Worm (Caenorhabditis elegans) whole organism, mixed stage, embryonic: ENCODE measurements around the gene srsx-28.

Source experiments
- M03D4.4 ChIP-seq: sonication (generic microtip); optimal IDR thresholded peaks from 2 replicates; lab custom pipeline; 2017; ENCODE audit warnings: mild to moderate bottlenecking, missing genetic modification characterization, missing compliant biosample characterization
- bed-3 ChIP-seq: fragments of 200-800 bp; sonication (Bioruptor generic); optimal IDR thresholded peaks from 3 replicates; lab custom pipeline; 2018; ENCODE audit warnings: mild to moderate bottlenecking, missing genetic modification characterization, moderate library complexity, missing compliant biosample characterization
- blmp-1 ChIP-seq: fragments of 150-350 bp; optimal IDR thresholded peaks from 2 replicates; lab custom pipeline; 2014; ENCODE audit warnings: missing biosample characterization, missing genetic modification characterization
- ceh-39 ChIP-seq: fragments of 150-350 bp; optimal IDR thresholded peaks from 2 replicates; lab custom pipeline; 2014; ENCODE audit warnings: missing biosample characterization, missing genetic modification characterization
- ceh-43 ChIP-seq: fragments of 200-800 bp; sonication (Bioruptor generic); optimal IDR thresholded peaks from 2 replicates; lab custom pipeline; 2018; ENCODE audit warnings: mild to moderate bottlenecking, missing genetic modification characterization, moderate library complexity, missing compliant biosample characterization
- ceh-83 ChIP-seq: fragments of 200-800 bp; sonication (Bioruptor generic); optimal IDR thresholded peaks from 2 replicates; lab custom pipeline; 2018; ENCODE audit warnings: mild to moderate bottlenecking, missing genetic modification characterization, missing compliant biosample characterization
- ces-1 ChIP-seq: fragments of 150-350 bp; optimal IDR thresholded peaks from 2 replicates; lab custom pipeline; 2014; ENCODE audit warnings: missing biosample characterization, missing genetic modification reagents, missing genetic modification characterization
- cnd-1 ChIP-seq: fragments of 200-800 bp; sonication (Bioruptor generic); optimal IDR thresholded peaks from 2 replicates; lab custom pipeline; 2018; ENCODE audit warnings: mild to moderate bottlenecking, missing genetic modification characterization, missing compliant biosample characterization
- drap-1 ChIP-seq: fragments of 200-800 bp; sonication (Bioruptor generic); optimal IDR thresholded peaks from 3 replicates; lab custom pipeline; 2018; ENCODE audit warnings: mild to moderate bottlenecking, missing genetic modification characterization, missing compliant biosample characterization
- elt-1 ChIP-seq: sonication (generic microtip); optimal IDR thresholded peaks from 2 replicates; lab custom pipeline; 2017; ENCODE audit warnings: missing genetic modification characterization, mild to moderate bottlenecking, missing compliant biosample characterization, antibody characterized with exemption, moderate library complexity, borderline replicate concordance; ENCODE audit not compliant: insufficient read depth
- flh-1 ChIP-seq: fragments of 200-800 bp; sonication (Bioruptor generic); optimal IDR thresholded peaks from 2 replicates; lab custom pipeline; 2018; ENCODE audit warnings: mild to moderate bottlenecking, missing genetic modification characterization, moderate library complexity, missing compliant biosample characterization
- ham-2 ChIP-seq: fragments of 200-800 bp; sonication (Bioruptor generic); optimal IDR thresholded peaks from 2 replicates; lab custom pipeline; 2018; ENCODE audit warnings: mild to moderate bottlenecking, missing genetic modification characterization, missing compliant biosample characterization
- lin-13 ChIP-seq: fragments of 150-350 bp; optimal IDR thresholded peaks from 2 replicates; lab custom pipeline; 2014; ENCODE audit warnings: missing biosample characterization, missing genetic modification characterization
- lin-32 ChIP-seq: fragments of 200-800 bp; sonication (Bioruptor generic); optimal IDR thresholded peaks from 2 replicates; lab custom pipeline; 2018; ENCODE audit warnings: mild to moderate bottlenecking, missing genetic modification characterization, missing compliant biosample characterization
- lsy-2 ChIP-seq: fragments of 150-350 bp; optimal IDR thresholded peaks from 2 replicates; lab custom pipeline; 2014; ENCODE audit warnings: missing biosample characterization, missing genetic modification characterization
- mab-5 ChIP-seq: fragments of 150-350 bp; optimal IDR thresholded peaks from 2 replicates; lab custom pipeline; 2014; ENCODE audit warnings: missing biosample characterization, missing genetic modification characterization
- mep-1 ChIP-seq: fragments of 150-350 bp; optimal IDR thresholded peaks from 2 replicates; lab custom pipeline; 2017; ENCODE audit warnings: missing biosample characterization, missing genetic modification reagents, missing genetic modification characterization, inconsistent platforms
- mls-2 ChIP-seq: sonication (generic microtip); optimal IDR thresholded peaks from 2 replicates; lab custom pipeline; 2016; ENCODE audit warnings: mild to moderate bottlenecking, missing genetic modification characterization, moderate library complexity, missing compliant biosample characterization
- nhr-2 ChIP-seq: fragments of 150-350 bp; optimal IDR thresholded peaks from 2 replicates; lab custom pipeline; 2014; ENCODE audit warnings: missing biosample characterization, missing genetic modification characterization
- nhr-237 ChIP-seq: fragments of 150-350 bp; optimal IDR thresholded peaks from 2 replicates; lab custom pipeline; 2014; ENCODE audit warnings: missing biosample characterization, missing genetic modification characterization
- nhr-28 ChIP-seq: fragments of 150-350 bp; optimal IDR thresholded peaks from 2 replicates; lab custom pipeline; 2014; ENCODE audit warnings: missing biosample characterization, missing genetic modification characterization
- nhr-76 ChIP-seq: sonication (generic microtip); optimal IDR thresholded peaks from 2 replicates; lab custom pipeline; 2017; ENCODE audit warnings: missing biosample characterization, missing genetic modification characterization
- pha-4 ChIP-seq: fragments of 150-350 bp; optimal IDR thresholded peaks from 2 replicates; lab custom pipeline; 2018; ENCODE audit warnings: missing biosample characterization, missing genetic modification reagents, missing genetic modification characterization
- sem-2 ChIP-seq: fragments of 200-800 bp; sonication (Bioruptor generic); optimal IDR thresholded peaks from 2 replicates; lab custom pipeline; 2018; ENCODE audit warnings: mild to moderate bottlenecking, missing genetic modification characterization, missing compliant biosample characterization
- snpc-4 ChIP-seq: fragments of 150-350 bp; optimal IDR thresholded peaks from 2 replicates; lab custom pipeline; 2014; ENCODE audit warnings: missing biosample characterization, missing genetic modification characterization
- sptf-1 ChIP-seq: sonication (generic microtip); optimal IDR thresholded peaks from 2 replicates; lab custom pipeline; 2017; ENCODE audit warnings: mild to moderate bottlenecking, missing genetic modification characterization, moderate library complexity, missing compliant biosample characterization
- tbx-8 ChIP-seq: fragments of 200-800 bp; sonication (Bioruptor generic); optimal IDR thresholded peaks from 2 replicates; lab custom pipeline; 2018; ENCODE audit warnings: mild to moderate bottlenecking, missing genetic modification characterization, moderate library complexity, missing compliant biosample characterization
- unc-120 ChIP-seq: sonication (generic microtip); optimal IDR thresholded peaks from 2 replicates; lab custom pipeline; 2017; ENCODE audit warnings: missing genetic modification characterization, missing compliant biosample characterization; ENCODE audit not compliant: poor library complexity, severe bottlenecking
- unc-62 ChIP-seq: fragments of 150-350 bp; optimal IDR thresholded peaks from 2 replicates; lab custom pipeline; 2014; ENCODE audit warnings: missing biosample characterization, missing genetic modification reagents, missing genetic modification characterization
- zip-8 ChIP-seq: fragments of 150-350 bp; optimal IDR thresholded peaks from 2 replicates; lab custom pipeline; 2014; ENCODE audit warnings: missing biosample characterization, missing genetic modification characterization
- ztf-11 ChIP-seq: fragments of 150-350 bp; optimal IDR thresholded peaks from 2 replicates; lab custom pipeline; 2014; ENCODE audit warnings: missing biosample characterization, missing genetic modification characterization

The srsx-28 gene

DNA sequence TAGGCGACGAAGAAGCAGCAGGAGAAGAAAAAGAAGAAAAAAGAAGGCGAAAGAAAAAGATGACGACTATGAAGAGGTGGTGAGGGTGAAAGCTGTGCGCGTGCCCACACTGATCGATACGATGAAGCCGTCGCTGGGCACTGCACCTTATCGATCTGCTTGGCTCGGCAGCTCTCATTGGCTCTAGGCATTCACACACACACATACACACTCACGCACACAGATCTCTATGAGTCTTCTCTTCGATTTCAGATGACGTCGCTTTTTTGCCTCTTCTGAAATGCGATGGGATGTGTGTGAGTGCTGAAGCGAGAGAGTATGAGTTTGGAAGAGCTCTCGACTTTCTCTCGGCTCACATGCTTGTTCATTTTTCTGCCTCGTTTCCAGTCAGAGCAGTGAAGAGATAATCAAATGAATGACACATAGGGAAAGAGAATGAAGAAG, 22.3 kb downstream of the srsx-28 start:
- TF ChIP-seq ztf-11 (tag; lab: Kevin White, UChicago) (no peak), mab-5 (tag; lab: Kevin White, UChicago) (no peak), unc-62 (GFP tag; lab: Kevin White, UChicago) (peak; percentile 12), mls-2 (peak; percentile 69), ces-1 (peak; percentile 90)
- TF ChIP-seq, all 35 proteins: peak for 3

ce11 chrV:10178166-10178565, 25.8 kb downstream of the srsx-28 start:
- TF ChIP-seq mep-1 (tag; lab: Kevin White, UChicago) (peak; percentile 62), nhr-237 (tag; lab: Kevin White, UChicago) (peak; percentile 61), nhr-76 (tag; lab: Kevin White, UChicago) (no peak), lsy-2 (tag; lab: Kevin White, UChicago) (peak; percentile 30), ceh-39 (tag; lab: Kevin White, UChicago) (peak; percentile 0), pha-4 (tag; lab: Kevin White, UChicago) (no peak), blmp-1 (peak; percentile 86), ceh-43 (GFP tag; lab: Kevin White, UChicago) (no peak), sem-2 (GFP tag; lab: Kevin White, UChicago) (no peak), unc-62 (GFP tag; lab: Kevin White, UChicago) (no peak), unc-120 (tag; lab: Kevin White, UChicago) (peak; percentile 67), zip-8 (tag; lab: Kevin White, UChicago) (no peak), ztf-11 (tag; lab: Kevin White, UChicago) (no peak), ham-2 (GFP tag; lab: Kevin White, UChicago) (no peak), ces-1 (peak; percentile 19), nhr-2 (tag; lab: Kevin White, UChicago) (no peak), snpc-4 (no peak), tbx-8 (GFP tag; lab: Kevin White, UChicago) (no peak), sptf-1 (tag; lab: Kevin White, UChicago) (peak; percentile 48), lin-32 (GFP tag; lab: Kevin White, UChicago) (no peak), lin-13 (tag; lab: Kevin White, UChicago) (peak; percentile 40), mls-2 (no peak)

DNA sequence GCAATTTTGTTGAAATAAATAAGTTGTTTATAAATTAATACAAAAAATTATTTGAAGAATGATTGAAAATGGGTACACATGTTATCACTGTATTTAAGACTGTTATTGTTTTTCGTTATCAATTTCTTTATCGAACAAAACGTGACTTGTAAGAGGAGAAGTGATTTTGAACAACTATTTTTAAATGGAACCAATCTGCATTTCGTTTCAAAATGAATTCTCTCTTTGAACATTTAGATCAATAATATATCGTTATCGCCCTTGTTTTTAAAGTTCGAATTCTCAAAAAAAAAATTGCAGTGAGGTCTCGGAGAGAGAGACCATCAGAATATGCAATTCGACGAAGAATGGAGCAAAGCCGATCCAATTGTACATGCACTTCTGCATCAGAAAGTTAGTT, 26.9 kb downstream of the srsx-28 start, which contains the start of gene cul-5:
cul-5 (plus strand) TSS at position 301 of the 400 bp plus-strand sequence.
- TF ChIP-seq ceh-83 (GFP tag; lab: Kevin White, UChicago) (no peak), ztf-11 (tag; lab: Kevin White, UChicago) (no peak), unc-120 (tag; lab: Kevin White, UChicago) (no peak), ces-1 (no peak), ceh-43 (GFP tag; lab: Kevin White, UChicago) (no peak), nhr-28 (tag; lab: Kevin White, UChicago) (no peak), flh-1 (GFP tag; lab: Kevin White, UChicago) (no peak), bed-3 (GFP tag; lab: Kevin White, UChicago) (no peak), cnd-1 (tag; lab: Kevin White, UChicago) (no peak), tbx-8 (GFP tag; lab: Kevin White, UChicago) (no peak), M03D4.4 (tag; lab: Kevin White, UChicago) (no peak), lin-13 (tag; lab: Kevin White, UChicago) (no peak)

ce11 chrV:10182984-10183383, 30.6 kb downstream of the srsx-28 start, which contains the start of gene ZK856.4:
Gene ZK856.4 (plus strand): TSS chrV:10183284.
- no peak for TF ChIP-seq lin-13 (tag; lab: Kevin White, UChicago)
- TF ChIP-seq cnd-1 (tag; lab: Kevin White, UChicago) = no peak
- TF ChIP-seq tbx-8 (GFP tag; lab: Kevin White, UChicago) = no peak
- no peak for TF ChIP-seq ceh-83 (GFP tag; lab: Kevin White, UChicago)
- no peak for TF ChIP-seq ceh-39 (tag; lab: Kevin White, UChicago)
- TF ChIP-seq pha-4 (tag; lab: Kevin White, UChicago) = no peak
- TF ChIP-seq elt-1 (tag; lab: Kevin White, UChicago) = no peak
- no peak for TF ChIP-seq nhr-28 (tag; lab: Kevin White, UChicago)
- no peak for TF ChIP-seq drap-1
- TF ChIP-seq ces-1 = no peak
- TF ChIP-seq lsy-2 (tag; lab: Kevin White, UChicago) = no peak
